Fruit fly (Drosophila melanogaster) whole organism, embryonic: ENCODE data around the gene Irbp18.
A peak's percentile ranks its signal among the peaks of the same experiment; 100 is the strongest.

Experiments
- Bdp1 ChIP-seq: fragments of 200-800 bp; sonication (Bioruptor generic); optimal IDR thresholded peaks from 3 replicates; lab custom pipeline; 2016; ENCODE audit warnings: missing biosample characterization, missing genetic modification characterization
- CG10959 ChIP-seq: fragments of 200-800 bp; sonication (Bioruptor generic); IDR thresholded peaks from 2 replicates; pipeline ENCODE4 v1.3.6; 2022; ENCODE audit warnings: missing biosample characterization, missing genetic modification characterization
- CG13287 ChIP-seq: fragments of 200-800 bp; sonication (Bioruptor generic); IDR thresholded peaks from 2 replicates; pipeline ENCODE4 v1.3.6; 2022; ENCODE audit warnings: missing biosample characterization, missing genetic modification characterization; ENCODE audit not compliant: partially characterized antibody
- CG15073 ChIP-seq: fragments of 200-800 bp; sonication (Bioruptor generic); optimal IDR thresholded peaks from 2 replicates; lab custom pipeline; 2016; ENCODE audit warnings: missing biosample characterization, missing genetic modification characterization
- CG2116 ChIP-seq: fragments of 200-800 bp; sonication (Bioruptor generic); optimal IDR thresholded peaks from 3 replicates; lab custom pipeline; 2018; ENCODE audit warnings: missing biosample characterization, mild to moderate bottlenecking, missing genetic modification characterization
- CG2199 ChIP-seq: fragments of 200-800 bp; sonication (Bioruptor generic); IDR thresholded peaks from 3 replicates; pipeline ENCODE4 v1.3.6; 2022; ENCODE audit warnings: missing biosample characterization, missing genetic modification characterization
- CG30403 ChIP-seq: fragments of 200-800 bp; sonication (Bioruptor generic); optimal IDR thresholded peaks from 3 replicates; lab custom pipeline; 2016; ENCODE audit warnings: missing biosample characterization, missing genetic modification characterization
- CG34224 ChIP-seq: fragments of 200-800 bp; sonication (Bioruptor generic); IDR thresholded peaks from 3 replicates; pipeline ENCODE4 v1.3.6; 2022; ENCODE audit warnings: missing biosample characterization, missing genetic modification characterization; ENCODE audit not compliant: partially characterized antibody
- CG34422 ChIP-seq: fragments of 200-800 bp; sonication (Bioruptor generic); IDR thresholded peaks from 3 replicates; pipeline ENCODE4 v1.3.6; 2022; ENCODE audit warnings: missing biosample characterization, missing genetic modification characterization
- CG4282 ChIP-seq: fragments of 200-800 bp; sonication (Bioruptor generic); optimal IDR thresholded peaks from 2 replicates; lab custom pipeline; 2016; ENCODE audit warnings: missing biosample characterization, missing genetic modification characterization
- CG4360 ChIP-seq: fragments of 200-800 bp; sonication (Bioruptor generic); IDR thresholded peaks from 2 replicates; pipeline ENCODE4 v1.3.6; 2022; ENCODE audit warnings: missing biosample characterization, missing genetic modification characterization
- CG5953 ChIP-seq: fragments of 200-800 bp; sonication (Bioruptor generic); IDR thresholded peaks from 2 replicates; pipeline ENCODE4 v1.3.6; 2022; ENCODE audit warnings: missing biosample characterization, missing genetic modification characterization
- CG7372 ChIP-seq: fragments of 200-800 bp; sonication (Bioruptor generic); IDR thresholded peaks from 2 replicates; pipeline ENCODE4 v1.3.6; 2022; ENCODE audit warnings: missing biosample characterization, missing genetic modification characterization
- CG8924 ChIP-seq: fragments of 200-800 bp; optimal IDR thresholded peaks from 3 replicates; lab custom pipeline; 2019; ENCODE audit warnings: missing biosample characterization, mild to moderate bottlenecking, missing genetic modification characterization, moderate library complexity
- CG8944 ChIP-seq: fragments of 200-800 bp; sonication (Bioruptor generic); optimal IDR thresholded peaks from 3 replicates; lab custom pipeline; 2016; ENCODE audit warnings: missing biosample characterization, missing genetic modification characterization
- CG9215 ChIP-seq: fragments of 200-800 bp; sonication (Bioruptor generic); IDR thresholded peaks from 2 replicates; pipeline ENCODE4 v1.3.6; 2022; ENCODE audit warnings: missing biosample characterization, missing genetic modification characterization
- Chrac-16 ChIP-seq: fragments of 200-800 bp; sonication (Bioruptor generic); optimal IDR thresholded peaks from 3 replicates; lab custom pipeline; 2016; ENCODE audit warnings: missing biosample characterization, missing genetic modification characterization
- E2f1 ChIP-seq: fragments of 200-800 bp; sonication (Bioruptor generic); IDR thresholded peaks from 2 replicates; pipeline ENCODE4 v1.3.6; 2022; ENCODE audit warnings: missing biosample characterization, missing genetic modification characterization
- Elba2 ChIP-seq: fragments of 200-800 bp; sonication (Bioruptor generic); optimal IDR thresholded peaks from 3 replicates; lab custom pipeline; 2016; ENCODE audit warnings: missing biosample characterization, missing genetic modification characterization
- Gsc ChIP-seq: fragments of 200-800 bp; sonication (Bioruptor generic); IDR thresholded peaks from 2 replicates; pipeline ENCODE4 v1.3.6; 2022; ENCODE audit warnings: missing biosample characterization, missing genetic modification characterization
- Lhr ChIP-seq: fragments of 200-800 bp; sonication (Bioruptor generic); optimal IDR thresholded peaks from 3 replicates; lab custom pipeline; 2017; ENCODE audit warnings: mild to moderate bottlenecking, missing biosample characterization, missing genetic modification reagents, missing genetic modification characterization
- NC2α ChIP-seq: fragments of 200-800 bp; sonication (Bioruptor generic); optimal IDR thresholded peaks from 2 replicates; lab custom pipeline; 2016; ENCODE audit warnings: missing biosample characterization, missing genetic modification characterization
- Nf-YB ChIP-seq: fragments of 200-800 bp; sonication (Bioruptor generic); optimal IDR thresholded peaks from 3 replicates; lab custom pipeline; 2019; ENCODE audit warnings: missing biosample characterization, mild to moderate bottlenecking, missing genetic modification characterization, moderate library complexity
- NfI ChIP-seq: fragments of 200-800 bp; sonication (Bioruptor generic); optimal IDR thresholded peaks from 3 replicates; lab custom pipeline; 2018; ENCODE audit warnings: missing biosample characterization, mild to moderate bottlenecking, missing genetic modification characterization, moderate library complexity
- Optix ChIP-seq: fragments of 200-800 bp; sonication (Bioruptor generic); IDR thresholded peaks from 3 replicates; pipeline ENCODE4 v1.3.6; 2022; ENCODE audit warnings: missing biosample characterization, missing genetic modification characterization
- Pdp1 ChIP-seq, 2 experiments: fragments of 200-800 bp; sonication (Bioruptor generic); optimal IDR thresholded peaks; 3 replicates each; lab custom pipeline; 2016; ENCODE audit warnings: missing biosample characterization in 2 of 2, missing genetic modification characterization in 2 of 2, mild to moderate bottlenecking in 1 of 2, moderate library complexity in 1 of 2
- Poxn ChIP-seq: fragments of 200-800 bp; sonication (Bioruptor generic); IDR thresholded peaks from 2 replicates; pipeline ENCODE4 v1.3.6; 2022; ENCODE audit warnings: missing biosample characterization, missing genetic modification characterization
- Scr ChIP-seq: fragments of 200-800 bp; sonication (Bioruptor generic); IDR thresholded peaks from 2 replicates; pipeline ENCODE4 v1.3.6; 2022; ENCODE audit warnings: missing biosample characterization, missing genetic modification characterization; ENCODE audit not compliant: partially characterized antibody
- Sry-β ChIP-seq: fragments of 200-800 bp; sonication (Bioruptor generic); optimal IDR thresholded peaks from 2 replicates; lab custom pipeline; 2018; ENCODE audit warnings: missing biosample characterization, mild to moderate bottlenecking, missing genetic modification characterization, moderate library complexity
- Stat92E ChIP-seq, 3 experiments: fragments of >200 bp in 2 of 3; fragments of 200-800 bp in 1 of 3; sonication (Bioruptor generic) in 1 of 3; optimal IDR thresholded peaks; 2 replicates each; lab custom pipeline; 2017 to 2019; ENCODE audit warnings: missing biosample characterization in 3 of 3, missing genetic modification characterization in 3 of 3, mild to moderate bottlenecking in 1 of 3, moderate library complexity in 1 of 3
- ara ChIP-seq: fragments of 200-800 bp; sonication (Bioruptor generic); IDR thresholded peaks from 2 replicates; pipeline ENCODE4 v1.3.6; 2022; ENCODE audit warnings: missing biosample characterization, missing genetic modification characterization
- cato ChIP-seq: fragments of 200-800 bp; sonication (Bioruptor generic); optimal IDR thresholded peaks from 2 replicates; lab custom pipeline; 2016; ENCODE audit warnings: missing biosample characterization, missing genetic modification characterization, borderline replicate concordance
- dati ChIP-seq: fragments of 200-800 bp; sonication (Bioruptor generic); IDR thresholded peaks from 2 replicates; pipeline ENCODE4 v1.3.6; 2022; ENCODE audit warnings: missing biosample characterization, missing genetic modification characterization
- dimm ChIP-seq: fragments of 200-800 bp; sonication (Bioruptor generic); IDR thresholded peaks from 2 replicates; pipeline ENCODE4 v1.3.6; 2022; ENCODE audit warnings: missing biosample characterization, missing genetic modification characterization
- eyg ChIP-seq: fragments of 200-800 bp; sonication (Bioruptor generic); optimal IDR thresholded peaks from 3 replicates; lab custom pipeline; 2016; ENCODE audit warnings: missing biosample characterization, missing genetic modification characterization
- gce ChIP-seq: fragments of 200-800 bp; sonication (Bioruptor generic); IDR thresholded peaks from 3 replicates; pipeline ENCODE4 v1.3.6; 2022; ENCODE audit warnings: missing biosample characterization, missing genetic modification characterization
- hb ChIP-seq: fragments of 200-800 bp; sonication (Bioruptor generic); IDR thresholded peaks from 3 replicates; pipeline ENCODE4 v1.3.6; 2022; ENCODE audit warnings: missing biosample characterization, missing genetic modification characterization; ENCODE audit not compliant: partially characterized antibody
- knrl ChIP-seq: fragments of 200-800 bp; sonication (Bioruptor generic); IDR thresholded peaks from 3 replicates; pipeline ENCODE4 v1.3.6; 2022; ENCODE audit warnings: missing biosample characterization, missing genetic modification characterization; ENCODE audit not compliant: partially characterized antibody
- lilli ChIP-seq: fragments of 200-800 bp; sonication (Bioruptor generic); optimal IDR thresholded peaks from 3 replicates; lab custom pipeline; 2016; ENCODE audit warnings: missing biosample characterization, missing genetic modification characterization
- mam ChIP-seq: fragments of 200-800 bp; sonication (Bioruptor generic); optimal IDR thresholded peaks from 3 replicates; lab custom pipeline; 2016; ENCODE audit warnings: missing biosample characterization, missing genetic modification characterization
- pb ChIP-seq: fragments of 200-800 bp; sonication (Bioruptor generic); optimal IDR thresholded peaks from 3 replicates; lab custom pipeline; 2016; ENCODE audit warnings: missing biosample characterization, missing genetic modification characterization
- pita ChIP-seq: fragments of 200-800 bp; sonication (Bioruptor generic); optimal IDR thresholded peaks from 2 replicates; lab custom pipeline; 2017; ENCODE audit warnings: missing biosample characterization, mild to moderate bottlenecking, missing genetic modification characterization
- repo ChIP-seq: fragments of 200-800 bp; sonication (Bioruptor generic); optimal IDR thresholded peaks from 2 replicates; lab custom pipeline; 2016; ENCODE audit warnings: missing biosample characterization, missing genetic modification characterization
- ro ChIP-seq: fragments of 200-800 bp; sonication (Bioruptor generic); IDR thresholded peaks from 2 replicates; pipeline ENCODE4 v1.3.6; 2022; ENCODE audit warnings: missing biosample characterization, missing genetic modification characterization
- row ChIP-seq: fragments of 200-800 bp; sonication (Bioruptor generic); IDR thresholded peaks from 3 replicates; pipeline ENCODE4 v1.3.6; 2022; ENCODE audit warnings: missing biosample characterization, missing genetic modification characterization
- scrt ChIP-seq: fragments of 200-800 bp; sonication (Bioruptor generic); optimal IDR thresholded peaks from 2 replicates; lab custom pipeline; 2018; ENCODE audit warnings: missing biosample characterization, mild to moderate bottlenecking, missing genetic modification characterization, moderate library complexity
- sens ChIP-seq: fragments of 200-800 bp; sonication (Bioruptor generic); peaks from one replicate; lab custom pipeline; 2016; ENCODE audit warnings: missing biosample characterization, missing genetic modification characterization
- shn ChIP-seq: fragments of 200-800 bp; sonication (Bioruptor generic); optimal IDR thresholded peaks from 3 replicates; lab custom pipeline; 2016; ENCODE audit warnings: missing biosample characterization, missing genetic modification characterization
- sr ChIP-seq: fragments of 200-800 bp; sonication (Bioruptor generic); IDR thresholded peaks from 3 replicates; pipeline ENCODE4 v1.3.6; 2022; ENCODE audit warnings: missing biosample characterization, missing genetic modification characterization
- ssp ChIP-seq: fragments of 200-800 bp; sonication (Bioruptor generic); IDR thresholded peaks from 2 replicates; pipeline ENCODE4 v1.3.6; 2022; ENCODE audit warnings: missing biosample characterization, missing genetic modification characterization
- wek ChIP-seq: fragments of 200-800 bp; sonication (Bioruptor generic); optimal IDR thresholded peaks from 3 replicates; lab custom pipeline; 2018; ENCODE audit warnings: missing biosample characterization, mild to moderate bottlenecking, missing genetic modification characterization, moderate library complexity

Gene Irbp18

DNA sequence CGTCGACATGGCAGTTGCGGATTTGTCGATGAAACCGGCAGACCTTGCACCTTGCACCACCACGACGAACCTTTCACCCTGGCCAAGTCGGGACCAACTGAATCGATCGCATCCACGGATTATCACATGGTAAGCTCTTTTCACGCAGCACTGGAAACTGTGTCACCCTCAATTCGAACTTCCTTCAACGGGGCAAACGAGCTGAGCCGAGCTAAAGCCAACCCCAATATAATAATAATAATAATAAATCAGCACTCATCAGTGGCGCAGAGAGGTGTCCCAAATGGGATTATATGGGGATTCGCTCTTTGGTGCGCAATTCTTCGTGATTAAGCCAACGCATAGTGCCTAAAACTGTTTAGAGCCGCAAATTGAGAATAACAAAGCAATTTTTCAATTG, 46.7 kb downstream of the Irbp18 start, which contains the start of gene CG43693:
Gene CG43693 (minus strand): TSS at position 101 of the 400 bp plus-strand sequence.
- TF ChIP-seq NfI (no peak), hb (GFP tag; lab: Robert Waterston, UW) (0 out of 3 replicates have a peak, but pooled peaks have one; percentile 41)
- TF ChIP-seq, all 482 proteins: peak for 1

DNA sequence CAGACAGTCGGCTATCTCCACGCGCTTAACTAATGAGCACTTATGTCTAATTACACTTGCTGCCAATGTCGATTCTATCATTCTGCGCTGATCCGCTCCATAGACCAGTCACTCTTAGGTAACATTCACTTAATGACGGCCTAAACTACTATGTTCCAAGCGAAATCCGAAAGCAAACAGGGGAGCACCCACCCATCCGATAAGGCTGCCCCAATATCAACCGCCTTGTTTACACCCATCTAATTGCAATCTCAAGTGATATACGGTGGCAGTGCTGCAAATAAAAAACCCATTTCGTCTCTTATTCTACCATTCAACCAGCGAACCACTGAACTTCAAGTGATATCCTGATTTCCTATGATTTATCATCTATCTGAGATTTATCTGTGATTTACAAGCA, 48.6 kb downstream of the Irbp18 start:
- TF ChIP-seq Optix (no peak), CG34224 (GFP tag; lab: Robert Waterston, UW) (no peak), ro (GFP tag; lab: Robert Waterston, UW) (no peak), CG30403 (no peak), Stat92E (GFP tag; optimal IDR thresholded peaks at IDR 0.05; lab: Kevin White, UChicago) (no peak), Lhr (GFP tag; lab: Kevin White, UChicago) (no peak), NC2α (GFP tag; lab: Kevin White, UChicago) (no peak), Elba2 (GFP tag; lab: Kevin White, UChicago) (no peak), wek (GFP tag; lab: Kevin White, UChicago) (peak; percentile 37), cato (GFP tag; lab: Kevin White, UChicago) (no peak), CG8924 (no peak), eyg (peak; percentile 4), Scr (no peak), CG5953 (no peak), Nf-YB (GFP tag; lab: Kevin White, UChicago) (no peak), sr (no peak), CG34422 (no peak), CG4360 (GFP tag; lab: Robert Waterston, UW) (no peak), pita (no peak), Chrac-16 (GFP tag; lab: Kevin White, UChicago) (no peak), Pdp1 (GFP tag; optimal IDR thresholded peaks at IDR 0.05; lab: Kevin White, UChicago) (peak in 1 of 2 experiments; percentile 58), CG10959 (GFP tag; lab: Robert Waterston, UW) (no peak), Gsc (no peak), E2f1 (GFP tag; lab: Robert Waterston, UW) (no peak), knrl (GFP tag; lab: Robert Waterston, UW) (no peak), gce (GFP tag; lab: Robert Waterston, UW) (no peak), CG9215 (GFP tag; lab: Robert Waterston, UW) (no peak), CG2199 (GFP tag; lab: Robert Waterston, UW) (no peak), sens (GFP tag; lab: Kevin White, UChicago) (no peak), dati (GFP tag; lab: Robert Waterston, UW) (no peak), CG4282 (GFP tag; lab: Kevin White, UChicago) (no peak), pb (no peak), ara (GFP tag; lab: Robert Waterston, UW) (no peak), row (GFP tag; lab: Robert Waterston, UW) (no peak), scrt (peak; percentile 42), Poxn (GFP tag; lab: Robert Waterston, UW) (no peak), CG7372 (GFP tag; lab: Robert Waterston, UW) (no peak), repo (GFP tag; lab: Kevin White, UChicago) (no peak), Bdp1 (GFP tag; lab: Kevin White, UChicago) (no peak), lilli (GFP tag; lab: Kevin White, UChicago) (no peak), Sry-β (GFP tag; lab: Kevin White, UChicago) (no peak), CG13287 (GFP tag; lab: Robert Waterston, UW) (no peak), dimm (GFP tag; lab: Robert Waterston, UW) (no peak), mam (GFP tag; lab: Kevin White, UChicago) (no peak), ssp (GFP tag; lab: Robert Waterston, UW) (no peak), shn (GFP tag; lab: Kevin White, UChicago) (no peak), CG8944 (GFP tag; lab: Kevin White, UChicago) (no peak), CG2116 (GFP tag; lab: Kevin White, UChicago) (no peak), CG15073 (no peak)
